Worm (Caenorhabditis elegans): Measurements from ENCODE around the gene C17H12.6.

DNA sequence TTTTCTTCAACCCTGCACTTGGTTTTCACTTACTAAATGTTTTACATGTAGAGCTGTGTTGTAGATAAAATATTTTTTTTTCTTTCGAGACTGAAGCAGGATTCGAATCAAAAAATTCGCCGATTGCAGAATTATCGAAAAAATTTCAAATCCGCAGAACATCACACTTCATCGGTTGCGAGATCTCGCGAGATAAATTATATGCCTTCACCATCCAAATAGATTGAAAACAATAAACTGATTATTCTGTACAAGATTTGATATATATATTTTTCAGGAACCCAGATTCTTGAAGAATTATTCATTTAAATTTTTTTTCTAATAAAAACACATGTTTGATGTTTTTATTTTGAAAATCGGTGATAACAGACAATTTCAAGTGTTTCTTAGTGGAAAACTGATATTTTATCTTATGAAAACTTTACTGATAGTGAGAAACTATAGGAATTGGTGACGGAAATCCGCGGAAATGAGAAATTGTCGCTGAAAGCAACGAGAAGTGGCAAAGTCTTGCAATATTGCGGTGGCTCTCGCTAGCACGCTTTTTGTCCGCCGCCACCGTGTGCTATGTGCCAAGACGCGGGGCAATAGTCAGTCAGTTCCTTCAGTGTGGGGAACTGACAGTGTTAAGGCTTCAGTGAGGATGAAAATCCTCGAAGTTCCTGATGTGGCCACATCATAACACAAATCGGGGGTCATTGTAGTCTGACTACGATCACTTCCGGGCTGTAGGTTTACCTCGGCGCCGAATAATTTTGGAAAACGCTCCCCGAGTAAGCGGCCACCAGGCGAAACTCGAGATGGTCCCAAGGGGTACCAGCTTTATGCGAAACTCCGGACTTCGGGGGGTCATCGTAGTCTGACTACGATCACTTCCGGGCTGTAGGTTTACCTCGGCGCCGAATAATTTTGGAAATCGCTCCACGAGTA, 29.7 kb downstream of the C17H12.6 start:
- TF ChIP-seq klf-2 (GFP tag; conservative IDR thresholded peaks at IDR 0.05) (no peak), tab-1 (GFP tag; IDR thresholded peaks at IDR 0.05) (no peak), ztf-23 (GFP tag; IDR thresholded peaks at IDR 0.05) (no peak), flt-1 (GFP tag; IDR thresholded peaks at IDR 0.05) (no peak)
